Fruit fly (Drosophila melanogaster): ENCODE measurements around the gene CG14229.
A peak's percentile ranks its signal among the peaks of the same experiment; 100 is the strongest.

Gene CG14229

DNA sequence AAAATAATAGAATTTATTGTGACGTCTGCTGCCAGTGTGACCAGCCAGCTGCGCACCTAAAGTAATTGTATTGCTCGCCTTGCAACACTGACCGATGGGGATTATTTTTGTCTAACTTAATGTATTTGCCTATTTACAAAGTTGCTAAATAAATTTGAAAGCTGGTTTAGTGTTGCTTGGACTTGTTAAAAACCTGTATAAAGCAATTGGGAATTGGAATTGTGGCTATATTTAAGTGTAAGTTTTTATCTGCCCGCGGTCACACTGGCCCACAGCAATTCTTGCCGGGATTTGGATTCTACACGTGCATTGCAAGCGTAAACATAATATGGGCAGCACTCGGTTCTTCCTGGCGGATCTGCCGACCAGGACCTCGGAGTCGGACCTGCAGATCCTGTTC lies 9.0 kb upstream of the CG14229 start, which contains the start of the genes CG14230 and CG14232:
CG14230 (plus strand) TSS at position 94 of the 400 bp plus-strand sequence.
CG14232 (minus strand) TSS at position 177 of the 400 bp plus-strand sequence.
- no peak for TF ChIP-seq CG7368 (GFP tag; optimal IDR thresholded peaks at IDR 0.05)
- no peak for TF ChIP-seq OdsH (GFP tag; optimal IDR thresholded peaks at IDR 0.05)
- peak; percentile 66 for TF ChIP-seq Eip78C (GFP tag)
- peak; percentile 12 for TF ChIP-seq achi (GFP tag; optimal IDR thresholded peaks at IDR 0.05)
- TF ChIP-seq ss (GFP tag; optimal IDR thresholded peaks at IDR 0.05) = no peak
- TF ChIP-seq lz (GFP tag; optimal IDR thresholded peaks at IDR 0.05) = peak; percentile 1
- TF ChIP-seq topi (GFP tag; optimal IDR thresholded peaks at IDR 0.05) = no peak
- TF ChIP-seq acj6 (GFP tag; optimal IDR thresholded peaks at IDR 0.05) = no peak
- TF ChIP-seq CG9139 (GFP tag; optimal IDR thresholded peaks at IDR 0.05) = no peak
- no peak for TF ChIP-seq Ets96B (tag; optimal IDR thresholded peaks at IDR 0.05)
- no peak for TF ChIP-seq svp (GFP tag)
- peak; percentile 56 for TF ChIP-seq Sox14 (GFP tag; optimal IDR thresholded peaks at IDR 0.05)
- TF ChIP-seq Sox102F (GFP tag; optimal IDR thresholded peaks at IDR 0.05) = no peak
- TF ChIP-seq Hr4 (GFP tag; optimal IDR thresholded peaks at IDR 0.05) = no peak
- TF ChIP-seq CG6163 (GFP tag; IDR thresholded peaks at IDR 0.05) = no peak
- no peak for TF ChIP-seq CG6276 (GFP tag; optimal IDR thresholded peaks at IDR 0.05)
- TF ChIP-seq CG1621 (tag; optimal IDR thresholded peaks at IDR 0.05) = peak; percentile 43
- TF ChIP-seq esn (GFP tag; optimal IDR thresholded peaks at IDR 0.05) = peak; percentile 13
- no peak for TF ChIP-seq spab (GFP tag; optimal IDR thresholded peaks at IDR 0.05)
- no peak for TF ChIP-seq salr (GFP tag; optimal IDR thresholded peaks at IDR 0.05)
- TF ChIP-seq Met (GFP tag; optimal IDR thresholded peaks at IDR 0.05) = no peak

DNA sequence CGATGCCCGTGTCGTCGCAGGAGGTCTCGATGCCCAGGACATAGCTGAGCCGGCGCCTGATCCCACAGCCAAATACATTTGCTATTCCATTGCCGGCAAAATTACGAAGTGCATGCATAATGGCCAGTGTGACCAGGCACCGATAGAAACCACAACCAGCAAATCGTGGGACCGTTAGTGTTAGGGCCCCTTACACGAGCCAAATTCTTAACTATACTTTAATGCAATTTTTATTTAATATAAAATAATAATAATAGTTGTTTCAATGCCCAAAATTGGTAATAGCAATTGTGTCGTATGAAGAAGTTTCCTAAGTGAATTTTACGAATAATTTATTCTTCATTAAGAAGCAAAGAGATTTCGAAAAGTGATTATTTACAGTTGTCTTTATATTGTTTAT lies 6.6 kb upstream of the CG14229 start, which contains the start of gene Tcs4:
Tcs4 (minus strand) TSS at position 145 of the 400 bp plus-strand sequence.
- peak; percentile 43; the same call in 1 of the 3 replicates for TF ChIP-seq CG6163 (GFP tag; IDR thresholded peaks at IDR 0.05)
- TF ChIP-seq CG3032 (tag; optimal IDR thresholded peaks at IDR 0.05) = peak; percentile 20
- TF ChIP-seq Hr4 (GFP tag; optimal IDR thresholded peaks at IDR 0.05) = no peak
- no peak for TF ChIP-seq OdsH (GFP tag; optimal IDR thresholded peaks at IDR 0.05)
- peak; percentile 67 for TF ChIP-seq Eip78C (GFP tag)
- peak; percentile 21 for TF ChIP-seq achi (GFP tag; optimal IDR thresholded peaks at IDR 0.05)
- TF ChIP-seq esn (GFP tag; optimal IDR thresholded peaks at IDR 0.05) = peak; percentile 32

- TF ChIP-seq CG4318 (GFP tag; optimal IDR thresholded peaks at IDR 0.05) (no peak), net (GFP tag; optimal IDR thresholded peaks at IDR 0.05) (no peak), svp (GFP tag) (no peak), CG32006 (GFP tag; optimal IDR thresholded peaks at IDR 0.05) (no peak), salr (GFP tag; optimal IDR thresholded peaks at IDR 0.05) (no peak), CG6792 (GFP tag; optimal IDR thresholded peaks at IDR 0.05) (no peak), acj6 (GFP tag; optimal IDR thresholded peaks at IDR 0.05) (no peak), CG1621 (tag; optimal IDR thresholded peaks at IDR 0.05) (peak; percentile 63), Eip78C (GFP tag) (peak; percentile 60), CG6854 (GFP tag; optimal IDR thresholded peaks at IDR 0.05) (peak; percentile 10), fkh (GFP tag; optimal IDR thresholded peaks at IDR 0.05) (no peak), topi (GFP tag; optimal IDR thresholded peaks at IDR 0.05) (peak; percentile 31), CG7368 (GFP tag; optimal IDR thresholded peaks at IDR 0.05) (no peak), esn (GFP tag; optimal IDR thresholded peaks at IDR 0.05) (peak; percentile 21), fd85E (GFP tag; optimal IDR thresholded peaks at IDR 0.05) (no peak), CG11294 (GFP tag; IDR thresholded peaks at IDR 0.05) (no peak), dac (GFP tag; optimal IDR thresholded peaks at IDR 0.05) (no peak), CG6163 (GFP tag; IDR thresholded peaks at IDR 0.05) (0 out of 3 replicates have a peak, but pooled peaks have one; percentile 24), CG11902 (GFP tag; optimal IDR thresholded peaks at IDR 0.05) (no peak), ss (GFP tag; optimal IDR thresholded peaks at IDR 0.05) (peak; percentile 30 to 55), Eip93F (GFP tag; optimal IDR thresholded peaks at IDR 0.05) (no peak), Eip75B (GFP tag; optimal IDR thresholded peaks at IDR 0.05) (no peak), Sox14 (GFP tag; optimal IDR thresholded peaks at IDR 0.05) (peak; percentile 48), CG10669 (GFP tag; optimal IDR thresholded peaks at IDR 0.05) (no peak)
Observed at dm6 chrX:19697255-19697877, 2.3 kb upstream of the CG14229 start.
